Worm (Caenorhabditis elegans) whole organism, L2 larva: Measurements from ENCODE around the gene ZK262.8.

Experiments
- R02D3.7 ChIP-seq: fragments of 150-350 bp; optimal IDR thresholded peaks from 2 replicates; lab custom pipeline; 2014; ENCODE audit warnings: missing biosample characterization, missing genetic modification characterization
- alr-1 ChIP-seq: fragments of 150-350 bp; optimal IDR thresholded peaks from 2 replicates; lab custom pipeline; 2014; ENCODE audit warnings: missing biosample characterization, missing genetic modification characterization
- elt-3 ChIP-seq: sonication (generic microtip); optimal IDR thresholded peaks from 2 replicates; lab custom pipeline; 2017; ENCODE audit warnings: missing biosample characterization, missing genetic modification characterization
- nhr-11 ChIP-seq: fragments of 150-350 bp; optimal IDR thresholded peaks from 2 replicates; lab custom pipeline; 2014; ENCODE audit warnings: missing biosample characterization, missing genetic modification characterization
- unc-62 ChIP-seq: fragments of 150-350 bp; optimal IDR thresholded peaks from 2 replicates; lab custom pipeline; 2014; ENCODE audit warnings: missing biosample characterization, missing genetic modification reagents, missing genetic modification characterization
- zag-1 ChIP-seq: fragments of 150-350 bp; optimal IDR thresholded peaks from 2 replicates; lab custom pipeline; 2014; ENCODE audit warnings: missing biosample characterization, missing genetic modification characterization
- ztf-4 ChIP-seq: fragments of 150-350 bp; optimal IDR thresholded peaks from 2 replicates; lab custom pipeline; 2014; ENCODE audit warnings: missing biosample characterization, missing genetic modification characterization

DNA sequence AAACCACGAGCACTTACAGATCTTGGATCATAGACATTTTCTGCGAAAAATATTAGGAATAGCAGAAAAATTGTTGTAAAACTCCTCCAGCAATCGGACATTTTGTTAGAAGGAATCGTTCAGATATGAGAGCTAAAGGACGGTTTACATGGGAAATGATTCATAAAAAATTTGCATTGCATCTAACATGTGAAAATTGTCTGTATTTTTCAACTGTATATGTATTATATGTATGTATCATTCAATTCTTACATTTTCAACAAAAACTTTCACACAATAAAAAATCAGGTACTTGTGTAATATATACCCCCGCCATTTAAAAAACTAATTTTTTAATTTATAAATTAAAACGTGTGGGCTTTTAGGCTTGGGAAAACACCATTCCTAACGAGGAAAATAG is 29.9 kb downstream of the ZK262.8 start, which contains the start of gene ZK228.13:
- no peak for TF ChIP-seq elt-3 (tag; lab: Kevin White, UChicago)
- no peak for TF ChIP-seq zag-1
- no peak for TF ChIP-seq ztf-4 (tag; lab: Kevin White, UChicago)
- TF ChIP-seq alr-1: no peak
- no peak for TF ChIP-seq unc-62 (GFP tag; lab: Kevin White, UChicago)
- TF ChIP-seq R02D3.7 (tag; lab: Kevin White, UChicago): no peak
- TF ChIP-seq nhr-11: no peak
